Worm (Caenorhabditis elegans) whole organism, early embryonic: ENCODE measurements around the gene lelo-3.

Source experiments
- B0310.2 ChIP-seq: sonication (generic microtip); optimal IDR thresholded peaks from 2 replicates; lab custom pipeline; 2016; ENCODE audit warnings: mild to moderate bottlenecking, missing genetic modification characterization, missing compliant biosample characterization
- aly-1 ChIP-seq: sonication (generic microtip); optimal IDR thresholded peaks from 2 replicates; lab custom pipeline; 2016; ENCODE audit warnings: missing genetic modification characterization, missing compliant biosample characterization
- ama-1 ChIP-seq: fragments of 150-350 bp; optimal IDR thresholded peaks from 2 replicates; lab custom pipeline; 2014
- ceh-13 ChIP-seq: fragments of 200-800 bp; sonication (Bioruptor generic); optimal IDR thresholded peaks from 2 replicates; lab custom pipeline; 2018; ENCODE audit warnings: mild to moderate bottlenecking, missing genetic modification characterization, missing compliant biosample characterization
- ceh-36 ChIP-seq: sonication (generic microtip); optimal IDR thresholded peaks from 2 replicates; lab custom pipeline; 2016; ENCODE audit warnings: missing genetic modification characterization, inconsistent platforms, missing compliant biosample characterization
- ets-7 ChIP-seq: sonication (generic microtip); optimal IDR thresholded peaks from 2 replicates; lab custom pipeline; 2016; ENCODE audit warnings: missing genotype, missing genetic modification characterization, missing compliant biosample characterization
- flt-1 ChIP-seq: fragments of 200-800 bp; sonication (Bioruptor generic); IDR thresholded peaks from 2 replicates; pipeline ENCODE4 v1.3.6; 2022; ENCODE audit warnings: missing genetic modification characterization, missing compliant biosample characterization
- hmg-4 ChIP-seq: fragments of 200-800 bp; sonication (Bioruptor generic); optimal IDR thresholded peaks from 2 replicates; lab custom pipeline; 2018; ENCODE audit warnings: mild to moderate bottlenecking, missing genetic modification characterization, missing compliant biosample characterization
- hnd-1 ChIP-seq: sonication (generic microtip); optimal IDR thresholded peaks from 2 replicates; lab custom pipeline; 2016; ENCODE audit warnings: missing genetic modification characterization, missing compliant biosample characterization
- pes-1 ChIP-seq: fragments of 200-800 bp; sonication (Bioruptor generic); IDR thresholded peaks from 2 replicates; pipeline ENCODE4 v1.3.6; 2022; ENCODE audit warnings: missing genetic modification reagents, missing genetic modification characterization, missing compliant biosample characterization
- scrt-1 ChIP-seq: fragments of 200-800 bp; sonication (Bioruptor generic); IDR thresholded peaks from 2 replicates; pipeline ENCODE4 v1.3.6; 2022; ENCODE audit warnings: missing genetic modification characterization, missing compliant biosample characterization
- sea-1 ChIP-seq: fragments of 200-800 bp; sonication (Bioruptor generic); conservative IDR thresholded peaks from 2 replicates; pipeline ENCODE4 v1.3.6; 2022; ENCODE audit warnings: missing genetic modification characterization, missing compliant biosample characterization
- tbx-11 ChIP-seq: fragments of 200-800 bp; sonication (Bioruptor generic); IDR thresholded peaks from 2 replicates; pipeline ENCODE4 v1.3.6; 2022; ENCODE audit warnings: missing genetic modification characterization, missing compliant biosample characterization
- tbx-37 ChIP-seq: fragments of 200-800 bp; sonication (Bioruptor generic); conservative IDR thresholded peaks from 2 replicates; pipeline ENCODE4 v1.3.6; 2022; ENCODE audit warnings: missing genetic modification reagents, missing genetic modification characterization, missing compliant biosample characterization

ce11 chrX:6057580-6058305 lies 35.4 kb upstream of the lelo-3 start, which contains the start of gene gln-1:
- TF ChIP-seq ama-1 (lab: Kevin White, UChicago) = no peak
- TF ChIP-seq hnd-1 = no peak
- TF ChIP-seq ceh-36 (tag; lab: Kevin White, UChicago) = no peak
- TF ChIP-seq aly-1 (tag; lab: Kevin White, UChicago) = no peak
- TF ChIP-seq sea-1 = no peak
- no peak for TF ChIP-seq flt-1 (GFP tag; lab: Robert Waterston, UW)
- TF ChIP-seq ceh-13 (GFP tag; lab: Kevin White, UChicago) = no peak
- TF ChIP-seq B0310.2 (tag; lab: Kevin White, UChicago) = no peak
- no peak for TF ChIP-seq tbx-37 (GFP tag; lab: Robert Waterston, UW)
- no peak for TF ChIP-seq ets-7 (tag; lab: Kevin White, UChicago)
- no peak for TF ChIP-seq hmg-4 (GFP tag; lab: Kevin White, UChicago)
- TF ChIP-seq pes-1 (GFP tag; lab: Robert Waterston, UW) = no peak
- TF ChIP-seq scrt-1 (GFP tag; lab: Robert Waterston, UW) = no peak
- no peak for TF ChIP-seq tbx-11 (GFP tag; lab: Robert Waterston, UW)
